Fruit fly (Drosophila melanogaster) whole organism, larva: ENCODE data around the gene RpS10a.

Experiments
- noc ChIP-seq: fragments of 200-800 bp; sonication (Bioruptor generic); optimal IDR thresholded peaks from 3 replicates; lab custom pipeline; 2019; ENCODE audit warnings: missing biosample characterization, mild to moderate bottlenecking, missing genetic modification characterization, moderate library complexity

Gene RpS10a

DNA sequence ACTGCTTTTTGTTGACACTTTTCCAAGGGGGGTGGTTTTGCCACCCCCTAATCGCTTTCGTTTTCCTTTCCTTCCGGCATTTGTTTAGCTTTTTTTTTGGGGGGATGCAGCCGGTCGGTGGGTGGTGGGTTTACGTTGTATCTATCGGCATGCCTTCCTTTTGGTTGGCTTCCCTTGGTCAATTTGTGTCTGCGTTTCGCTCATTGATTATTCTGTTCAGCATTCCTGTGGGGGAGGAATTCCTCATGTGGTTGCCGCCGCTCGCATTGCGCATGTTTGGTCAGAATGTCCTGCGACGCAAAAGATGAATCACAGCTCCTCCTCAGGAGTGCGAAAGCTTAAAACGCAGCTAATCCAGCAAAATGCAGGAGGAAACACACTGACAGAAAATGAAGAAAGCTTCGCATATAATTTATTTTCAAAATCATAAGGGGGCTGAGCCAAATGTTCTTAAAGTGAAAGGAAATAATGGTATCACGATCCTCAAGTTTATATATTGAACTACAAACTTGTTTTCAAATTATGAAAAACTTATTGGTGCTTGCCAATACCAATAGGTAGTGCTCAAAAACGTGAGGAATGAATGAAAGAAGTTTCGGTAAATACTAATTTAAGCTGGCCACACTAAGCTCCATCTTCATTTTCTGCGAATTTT is at the start of gene RpS10a:
Gene RpS10a (plus strand): TSS at position 605 of the 655 bp plus-strand sequence.
- TF ChIP-seq noc = no peak

dm6 chr3R:27603671-27604070 is 48.9 kb upstream of the RpS10a start:
- TF ChIP-seq noc = no peak

DNA sequence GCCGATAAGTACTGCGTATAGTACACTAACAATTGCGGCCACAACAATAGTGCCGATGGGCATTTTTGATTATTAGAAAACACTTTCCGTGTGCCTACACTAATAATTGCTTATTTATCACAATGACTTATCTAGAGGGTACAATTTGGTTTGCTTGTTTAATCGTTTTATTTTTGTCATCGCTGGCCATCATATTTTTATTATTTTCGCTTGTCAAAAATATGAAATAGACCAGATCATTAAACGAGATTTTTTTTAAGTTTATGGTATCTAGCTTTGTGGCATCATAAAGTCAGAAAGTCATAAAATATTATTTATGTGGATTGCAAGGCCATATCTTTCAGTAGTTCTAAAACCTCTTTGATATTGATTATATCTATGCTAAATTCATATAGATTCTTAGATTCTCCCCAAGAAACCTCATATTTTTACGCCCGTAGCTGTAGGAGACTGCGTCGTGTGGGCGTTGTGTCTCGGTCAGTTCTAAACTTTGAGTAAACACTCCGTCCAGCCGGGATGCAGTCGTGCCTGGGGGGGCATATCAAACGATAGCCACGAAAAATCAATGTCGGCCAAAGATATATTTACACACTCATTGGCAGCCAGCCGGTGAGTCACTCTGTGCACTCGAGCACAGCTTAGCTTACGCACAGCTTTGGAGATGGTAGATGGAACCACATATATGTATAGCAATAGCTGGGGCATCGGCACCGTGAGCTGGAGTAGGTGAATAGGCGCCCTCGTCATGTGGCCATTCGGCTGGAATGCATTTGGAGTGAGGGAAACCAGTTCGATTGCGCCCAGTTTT is 47.7 kb upstream of the RpS10a start:
- TF ChIP-seq noc = peak; percentile 65

dm6 chr3R:27605534-27606250 is 46.9 kb upstream of the RpS10a start:
- peak; percentile 65 for TF ChIP-seq noc

DNA sequence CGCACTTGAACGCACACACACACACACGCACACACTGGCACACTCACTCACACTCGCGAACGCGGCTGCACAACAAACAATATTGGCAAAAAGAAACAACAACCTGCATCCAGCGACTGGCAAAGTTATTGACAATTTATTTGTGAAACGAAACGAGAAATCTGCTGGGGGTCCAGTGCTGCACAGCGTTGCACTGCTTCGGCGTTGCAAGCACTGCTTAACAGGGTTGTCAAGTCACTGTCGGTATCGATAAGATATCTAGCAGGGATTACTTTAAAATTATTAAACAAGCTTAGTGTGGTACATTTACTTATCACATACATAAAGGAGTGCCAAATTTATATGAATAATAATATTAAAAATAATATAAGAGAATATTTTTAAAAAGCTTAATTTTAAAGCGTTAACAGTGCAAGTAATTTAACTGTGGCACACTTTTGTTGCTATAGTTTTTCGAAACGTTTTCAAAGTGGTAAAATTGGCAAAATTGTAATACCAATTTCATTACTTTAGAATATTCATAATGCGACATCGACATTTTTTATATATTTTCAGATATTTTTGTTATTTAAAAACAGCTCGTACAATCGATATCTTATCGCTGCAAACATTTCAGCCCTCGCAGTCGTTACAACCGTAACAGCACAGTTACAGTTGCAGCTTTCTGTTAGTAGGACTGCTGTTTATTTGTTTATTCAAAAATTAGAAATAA is 45.2 kb upstream of the RpS10a start, which contains the start of the genes dsd and Tusp:
Gene dsd (minus strand): TSS at position 179 of the 712 bp plus-strand sequence.
Gene Tusp (plus strand): TSS at position 662 of the 712 bp plus-strand sequence.
- peak; percentile 63 for TF ChIP-seq noc

dm6 chr3R:27608000-27608399 is 44.6 kb upstream of the RpS10a start:
- no peak for TF ChIP-seq noc

DNA sequence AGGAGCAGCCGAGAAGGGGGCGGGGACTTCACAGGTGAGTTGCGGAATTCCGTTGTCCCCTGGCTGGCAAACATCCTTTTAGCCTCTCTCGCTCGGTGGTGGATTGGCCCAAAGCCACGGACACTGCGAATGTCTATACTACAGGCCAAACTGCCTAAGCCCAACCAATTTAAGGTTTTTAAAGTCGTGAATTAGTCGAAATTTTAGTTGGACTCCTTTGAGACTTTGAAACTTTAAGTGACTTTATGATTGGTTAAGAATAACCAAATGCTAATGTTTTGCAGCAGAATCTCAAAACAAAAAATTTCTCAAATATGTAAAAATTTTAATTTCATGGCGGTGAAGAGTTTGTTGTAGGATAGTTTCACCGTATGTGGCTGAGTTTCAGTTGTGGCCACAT is 44.0 kb upstream of the RpS10a start:
- no peak for TF ChIP-seq noc

dm6 chr3R:27609118-27610042 is 43.2 kb upstream of the RpS10a start:
- TF ChIP-seq noc = no peak

DNA sequence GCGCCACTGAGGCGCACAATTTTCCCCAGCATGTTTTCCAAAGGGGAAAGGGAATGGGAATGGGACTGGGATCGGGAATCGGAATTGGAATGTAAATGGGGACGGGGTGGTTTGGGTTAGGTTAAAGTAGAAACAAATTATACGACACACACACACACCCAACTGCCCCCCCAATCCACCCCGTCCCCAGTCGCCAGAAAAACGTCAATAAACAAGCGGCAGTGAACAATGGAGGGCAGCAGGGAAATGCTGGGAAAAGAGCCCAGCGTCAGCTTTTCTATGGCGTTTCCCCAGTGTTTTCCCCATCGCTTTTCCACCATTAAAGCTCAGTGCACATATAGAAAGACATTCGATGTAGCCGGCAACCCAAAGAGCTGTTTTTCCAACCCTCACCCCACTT is 41.9 kb upstream of the RpS10a start:
- TF ChIP-seq noc = no peak

DNA sequence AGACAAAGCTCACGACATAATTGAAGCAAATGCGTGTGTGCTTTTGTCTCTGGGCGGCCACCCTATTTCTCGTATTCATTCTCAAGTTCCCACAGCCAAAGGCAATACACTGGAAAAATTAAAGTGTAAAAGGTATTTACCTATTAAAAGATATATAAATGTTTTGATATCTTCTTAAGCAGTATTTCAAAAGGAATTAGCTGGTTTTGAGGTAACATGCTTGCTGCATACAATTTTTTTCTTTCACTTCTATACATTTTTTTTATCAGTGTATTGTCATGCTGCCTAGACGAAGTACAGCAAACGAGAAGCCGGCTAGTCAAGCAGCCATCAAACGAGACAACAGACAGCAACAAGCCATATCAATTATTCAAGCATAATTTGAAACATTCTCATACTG is 38.7 kb upstream of the RpS10a start:
- TF ChIP-seq noc = no peak

DNA sequence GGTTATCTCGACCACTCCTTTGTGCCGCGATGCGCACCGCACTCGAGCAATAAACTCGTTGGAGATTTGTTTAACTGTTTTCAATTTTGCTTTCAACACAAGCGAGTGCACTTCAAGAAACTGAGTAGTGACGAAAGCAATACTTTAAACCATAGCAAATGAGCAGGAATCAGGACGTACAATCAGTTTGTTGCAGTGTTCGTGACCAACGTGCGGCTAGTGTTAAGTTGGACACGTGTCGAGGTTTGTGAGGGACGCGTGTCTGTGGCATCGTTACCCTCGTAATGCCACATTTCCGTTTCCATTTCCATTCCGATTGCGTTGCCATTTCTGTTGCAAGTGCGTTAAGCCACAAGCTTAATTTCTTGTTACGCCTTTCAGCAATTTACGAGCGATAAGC is 36.1 kb upstream of the RpS10a start:
- TF ChIP-seq noc = no peak

DNA sequence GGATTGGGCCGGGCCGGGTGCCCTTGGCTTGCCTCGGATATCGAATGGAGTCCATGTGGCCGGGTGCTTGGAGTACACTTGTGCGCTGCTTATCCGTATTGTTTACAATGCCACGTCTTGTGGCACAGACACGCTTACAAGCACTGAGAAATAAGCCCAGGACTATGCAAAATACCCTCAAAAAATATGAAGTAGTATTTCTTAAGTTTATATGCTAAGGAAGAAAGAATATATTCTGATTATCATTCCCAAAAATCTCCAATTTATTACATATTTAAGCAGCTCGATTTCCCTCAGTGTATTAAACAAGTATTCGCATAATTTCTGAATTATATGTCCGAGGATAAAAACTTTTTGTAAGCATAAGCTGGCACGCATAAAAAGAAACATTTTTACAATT is 30.7 kb upstream of the RpS10a start:
- TF ChIP-seq noc = no peak

DNA sequence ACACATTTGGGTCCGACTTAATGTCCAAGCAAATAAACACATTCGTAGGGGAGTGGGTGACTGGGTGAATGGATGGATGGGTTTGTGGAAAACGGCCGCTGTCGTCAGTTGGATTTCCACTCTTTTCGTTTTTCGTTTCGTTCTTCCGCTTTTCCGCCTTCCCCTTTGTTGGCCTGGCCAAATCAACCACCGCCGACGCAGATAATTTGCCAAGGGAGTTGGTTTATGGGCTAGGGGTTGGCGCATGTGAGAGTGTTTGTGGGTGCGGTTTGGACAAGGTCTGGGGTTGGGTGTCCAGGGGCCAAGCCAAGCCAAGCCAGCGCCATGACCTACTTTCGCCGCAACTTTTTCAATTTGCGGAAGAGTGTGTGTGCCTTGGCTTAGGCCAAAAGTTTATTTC is 29.6 kb upstream of the RpS10a start:
- TF ChIP-seq noc = no peak

DNA sequence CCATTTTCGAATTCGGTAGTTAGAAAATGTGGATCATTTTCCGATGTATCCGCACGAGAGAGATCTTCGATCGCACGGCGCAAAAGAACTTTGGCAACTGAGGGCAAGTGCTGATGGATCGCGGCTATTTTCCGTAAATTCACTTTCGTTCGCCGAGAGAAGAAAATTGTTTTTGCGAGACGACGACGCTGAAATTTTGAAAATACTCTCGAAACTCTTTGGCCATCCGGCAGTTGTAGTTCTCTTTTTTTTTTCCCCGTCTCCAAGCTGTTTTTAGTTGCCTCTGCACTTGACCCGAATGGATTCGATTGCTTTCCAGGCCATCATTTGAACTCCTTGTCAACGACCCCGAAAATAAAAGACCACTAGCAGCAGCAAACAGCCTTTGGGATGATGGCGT is 26.6 kb upstream of the RpS10a start, which contains the start of gene CG5612:
Gene CG5612 (minus strand): TSS at position 101 of the 400 bp plus-strand sequence.
- TF ChIP-seq noc = no peak

dm6 chr3R:27636010-27636584 is 16.5 kb upstream of the RpS10a start, which contains the start of the genes CG5611 and Mtl:
TSS of gene CG5611 (minus strand) at chr3R:27636060.
TSS of gene Mtl (plus strand) at chr3R:27636412.
- peak; percentile 100 for TF ChIP-seq noc
